In genomic region chrX:11325175-11325768, dm6 we compare ENCODE assay signal across 2 fruit fly cellular contexts.
TF ChIP-seq lines count a peak whose summit lies in the region.

Gene Gapvd1, plus strand, starts transcription at chrX:11325385.

TF ChIP-seq in whole organism, embryonic, 481 proteins besides CTCF, POLR2A, EP300 and RAD21 (continued from another document and continues in another):
- TF ChIP-seq CG12769 (tag; optimal IDR thresholded peaks at IDR 0.05; lab: Kevin White, UChicago) (peak; percentile 34), Nf-YC (tag; optimal IDR thresholded peaks at IDR 0.05; lab: Kevin White, UChicago) (peak; percentile 11), dpn (GFP tag; optimal IDR thresholded peaks at IDR 0.05; lab: Kevin White, UChicago) (peak; percentile 10 to 20), nerfin-2 (GFP tag; IDR thresholded peaks at IDR 0.05; lab: Robert Waterston, UW; ENCODE audit: partially characterized antibody) (peak; percentile 80), vvl (GFP tag; IDR thresholded peaks at IDR 0.05; lab: Robert Waterston, UW) (peak; percentile 33; the same call in 1 of the 2 replicates), CG9609 (GFP tag; optimal IDR thresholded peaks at IDR 0.05; lab: Kevin White, UChicago) (peak; percentile 13), Max (GFP tag; optimal IDR thresholded peaks at IDR 0.05; lab: Kevin White, UChicago) (peak; percentile 10), Six4 (GFP tag; optimal IDR thresholded peaks at IDR 0.05; lab: Kevin White, UChicago) (no peak), CG15011 (GFP tag; optimal IDR thresholded peaks at IDR 0.05; lab: Kevin White, UChicago) (no peak), Dref (GFP tag; IDR thresholded peaks at IDR 0.05; lab: Robert Waterston, UW) (peak; percentile 94), CG42726 (GFP tag; IDR thresholded peaks at IDR 0.05; lab: Robert Waterston, UW; ENCODE audit: partially characterized antibody) (peak; percentile 87), abd-A (tag; optimal IDR thresholded peaks at IDR 0.05; lab: Kevin White, UChicago) (peak; percentile 8), Fer3 (tag; optimal IDR thresholded peaks at IDR 0.05; lab: Kevin White, UChicago) (no peak), CG12391 (tag; optimal IDR thresholded peaks at IDR 0.05; lab: Kevin White, UChicago) (peak; percentile 9), CG3995 (GFP tag; optimal IDR thresholded peaks at IDR 0.05; lab: Kevin White, UChicago) (no peak), CG4360 (GFP tag; IDR thresholded peaks at IDR 0.05; lab: Robert Waterston, UW) (peak; percentile 93), vfl (GFP tag; optimal IDR thresholded peaks at IDR 0.05; lab: Kevin White, UChicago) (no peak), mam (GFP tag; optimal IDR thresholded peaks at IDR 0.05; lab: Kevin White, UChicago) (peak; percentile 16), ase (GFP tag; IDR thresholded peaks at IDR 0.05; lab: Robert Waterston, UW) (no peak), crp (GFP tag; optimal IDR thresholded peaks at IDR 0.05; lab: Kevin White, UChicago) (peak in 1 of 2 experiments; percentile 88), CG8089 (GFP tag; optimal IDR thresholded peaks at IDR 0.05; lab: Kevin White, UChicago) (no peak), CG1792 (GFP tag; optimal IDR thresholded peaks at IDR 0.05; lab: Kevin White, UChicago) (no peak), wor (GFP tag; IDR thresholded peaks at IDR 0.05; lab: Robert Waterston, UW) (no peak), zfh2 (GFP tag; optimal IDR thresholded peaks at IDR 0.05; lab: Kevin White, UChicago) (peak; percentile 8), tna (GFP tag; IDR thresholded peaks at IDR 0.05; lab: Robert Waterston, UW; ENCODE audit: partially characterized antibody) (peak; percentile 80), CG31224 (GFP tag; IDR thresholded peaks at IDR 0.05; lab: Robert Waterston, UW) (no peak), Bgb (GFP tag; IDR thresholded peaks at IDR 0.05; lab: Robert Waterston, UW; ENCODE audit: partially characterized antibody) (peak; percentile 89), HLH4C (GFP tag; IDR thresholded peaks at IDR 0.05; lab: Robert Waterston, UW; ENCODE audit: partially characterized antibody) (peak; percentile 88), CG8944 (GFP tag; optimal IDR thresholded peaks at IDR 0.05; lab: Kevin White, UChicago) (no peak), CG17802 (tag; optimal IDR thresholded peaks at IDR 0.05; lab: Kevin White, UChicago) (no peak), nerfin-1 (tag; optimal IDR thresholded peaks at IDR 0.05; lab: Kevin White, UChicago) (no peak), CG12659 (GFP tag; optimal IDR thresholded peaks at IDR 0.05; lab: Kevin White, UChicago) (peak; percentile 35), CG13894 (tag; optimal IDR thresholded peaks at IDR 0.05; lab: Kevin White, UChicago) (peak; percentile 4), E2f1 (GFP tag; IDR thresholded peaks at IDR 0.05; lab: Robert Waterston, UW) (0 out of 2 replicates have a peak, but pooled peaks have one; percentile 21), CG8924 (tag; optimal IDR thresholded peaks at IDR 0.05; lab: Kevin White, UChicago) (peak; percentile 47), CG32772 (GFP tag; IDR thresholded peaks at IDR 0.05; lab: Robert Waterston, UW) (no peak), CG1603 (tag; optimal IDR thresholded peaks at IDR 0.05; lab: Kevin White, UChicago) (peak; percentile 60), CG13624 (GFP tag; optimal IDR thresholded peaks at IDR 0.05; lab: Kevin White, UChicago) (peak; percentile 36), CG11456 (GFP tag; IDR thresholded peaks at IDR 0.05; lab: Robert Waterston, UW) (peak; percentile 31; the same call in 1 of the 3 replicates), CG2712 (tag; optimal IDR thresholded peaks at IDR 0.05; lab: Kevin White, UChicago) (peak; percentile 9), Hsf (GFP tag; optimal IDR thresholded peaks at IDR 0.05; lab: Kevin White, UChicago) (no peak), CG6272 (GFP tag; IDR thresholded peaks at IDR 0.05; lab: Robert Waterston, UW) (peak; percentile 49; the same call in 1 of the 2 replicates), inv (GFP tag; IDR thresholded peaks at IDR 0.05; lab: Robert Waterston, UW; ENCODE audit: partially characterized antibody) (peak; percentile 72), Dll (GFP tag; IDR thresholded peaks at IDR 0.05; lab: Robert Waterston, UW; ENCODE audit: partially characterized antibody) (peak; percentile 82), sisA (GFP tag; IDR thresholded peaks at IDR 0.05; lab: Robert Waterston, UW) (no peak), Doc3 (GFP tag; IDR thresholded peaks at IDR 0.05; lab: Robert Waterston, UW; ENCODE audit: partially characterized antibody) (peak; percentile 75), CG13287 (GFP tag; IDR thresholded peaks at IDR 0.05; lab: Robert Waterston, UW; ENCODE audit: partially characterized antibody) (peak; percentile 85), her (GFP tag; optimal IDR thresholded peaks at IDR 0.05; lab: Kevin White, UChicago) (peak; percentile 25), CG11085 (GFP tag; IDR thresholded peaks at IDR 0.05; lab: Robert Waterston, UW) (no peak), CG3847 (GFP tag; IDR thresholded peaks at IDR 0.05; lab: Robert Waterston, UW) (0 out of 2 replicates have a peak, but pooled peaks have one; percentile 15), CG3163 (GFP tag; optimal IDR thresholded peaks at IDR 0.05; lab: Kevin White, UChicago) (peak; percentile 2), Mes4 (GFP tag; optimal IDR thresholded peaks at IDR 0.05; lab: Kevin White, UChicago) (no peak), CG2129 (GFP tag; IDR thresholded peaks at IDR 0.05; lab: Robert Waterston, UW; ENCODE audit: partially characterized antibody) (peak; percentile 43; the same call in 1 of the 2 replicates), ato (GFP tag; IDR thresholded peaks at IDR 0.05; lab: Robert Waterston, UW; ENCODE audit: partially characterized antibody) (peak; percentile 82), CG16813 (GFP tag; IDR thresholded peaks at IDR 0.05; lab: Robert Waterston, UW; ENCODE audit: partially characterized antibody) (peak; percentile 84), ci (GFP tag; IDR thresholded peaks at IDR 0.05; lab: Robert Waterston, UW) (peak; percentile 11; the same call in 1 of the 3 replicates), CG4730 (GFP tag; IDR thresholded peaks at IDR 0.05; lab: Robert Waterston, UW) (no peak), MBD-R2 (GFP tag; IDR thresholded peaks at IDR 0.05; lab: Robert Waterston, UW) (peak; percentile 86), Sry-δ (GFP tag; optimal IDR thresholded peaks at IDR 0.05; lab: Kevin White, UChicago) (peak; percentile 92), CG15514 (GFP tag; optimal IDR thresholded peaks at IDR 0.05; lab: Kevin White, UChicago) (peak; percentile 67), CG3281 (GFP tag; optimal IDR thresholded peaks at IDR 0.05; lab: Kevin White, UChicago) (no peak), CG30020 (tag; optimal IDR thresholded peaks at IDR 0.05; lab: Kevin White, UChicago) (peak; percentile 20), zf30C (GFP tag; optimal IDR thresholded peaks at IDR 0.05; lab: Kevin White, UChicago) (no peak)

TF ChIP-seq in whole organism, prepupa, 60 proteins besides CTCF, POLR2A, EP300 and RAD21 (continued from another document):
- no peak for TF ChIP-seq Sox15 (GFP tag; optimal IDR thresholded peaks at IDR 0.05; lab: Kevin White, UChicago)
- TF ChIP-seq dac (GFP tag; optimal IDR thresholded peaks at IDR 0.05; lab: Kevin White, UChicago), result no peak
- TF ChIP-seq cyc (GFP tag; optimal IDR thresholded peaks at IDR 0.05; lab: Kevin White, UChicago), result no peak
- TF ChIP-seq OdsH (GFP tag; optimal IDR thresholded peaks at IDR 0.05; lab: Kevin White, UChicago), result peak; percentile 0
- no peak for TF ChIP-seq CG31627 (GFP tag; optimal IDR thresholded peaks at IDR 0.05; lab: Kevin White, UChicago)
- TF ChIP-seq Met (GFP tag; optimal IDR thresholded peaks at IDR 0.05; lab: Kevin White, UChicago), result peak; percentile 23
- no peak for TF ChIP-seq CG6854 (GFP tag; optimal IDR thresholded peaks at IDR 0.05; lab: Kevin White, UChicago)
- no peak for TF ChIP-seq CG7368 (GFP tag; optimal IDR thresholded peaks at IDR 0.05; lab: Kevin White, UChicago)
- TF ChIP-seq CG4318 (GFP tag; optimal IDR thresholded peaks at IDR 0.05; lab: Kevin White, UChicago), result no peak
- TF ChIP-seq Eip93F (GFP tag; optimal IDR thresholded peaks at IDR 0.05; lab: Kevin White, UChicago), result no peak
- TF ChIP-seq Hr38 (GFP tag; optimal IDR thresholded peaks at IDR 0.05; lab: Kevin White, UChicago), result no peak
- TF ChIP-seq ss (GFP tag; optimal IDR thresholded peaks at IDR 0.05; lab: Kevin White, UChicago), result peak in 1 of 2 experiments; percentile 40
- no peak for TF ChIP-seq lz (GFP tag; optimal IDR thresholded peaks at IDR 0.05; lab: Kevin White, UChicago)
- no peak for TF ChIP-seq Ets96B (tag; optimal IDR thresholded peaks at IDR 0.05; lab: Kevin White, UChicago)
- TF ChIP-seq CG15336 (GFP tag; IDR thresholded peaks at IDR 0.05; lab: Robert Waterston, UW), result no peak
- TF ChIP-seq CG8632 (GFP tag; optimal IDR thresholded peaks at IDR 0.05; lab: Kevin White, UChicago), result no peak
- TF ChIP-seq topi (GFP tag; optimal IDR thresholded peaks at IDR 0.05; lab: Kevin White, UChicago), result no peak
- no peak for TF ChIP-seq Smox (GFP tag; optimal IDR thresholded peaks at IDR 0.05; lab: Kevin White, UChicago)
- no peak for TF ChIP-seq CG11902 (GFP tag; optimal IDR thresholded peaks at IDR 0.05; lab: Kevin White, UChicago)
- TF ChIP-seq Blimp-1 (GFP tag; optimal IDR thresholded peaks at IDR 0.05; lab: Kevin White, UChicago), result no peak
- TF ChIP-seq CG3032 (tag; optimal IDR thresholded peaks at IDR 0.05; lab: Kevin White, UChicago), result no peak
- no peak for TF ChIP-seq CG16779 (tag; optimal IDR thresholded peaks at IDR 0.05; lab: Kevin White, UChicago)
- no peak for TF ChIP-seq CG10631 (GFP tag; optimal IDR thresholded peaks at IDR 0.05; lab: Kevin White, UChicago)
- TF ChIP-seq CG9139 (GFP tag; optimal IDR thresholded peaks at IDR 0.05; lab: Kevin White, UChicago), result no peak
- no peak for TF ChIP-seq CG3919 (GFP tag; optimal IDR thresholded peaks at IDR 0.05; lab: Kevin White, UChicago)
- TF ChIP-seq salr (GFP tag; optimal IDR thresholded peaks at IDR 0.05; lab: Kevin White, UChicago), result no peak
- TF ChIP-seq Hr4 (GFP tag; optimal IDR thresholded peaks at IDR 0.05; lab: Kevin White, UChicago), result no peak
- peak; percentile 2 for TF ChIP-seq CG1621 (tag; optimal IDR thresholded peaks at IDR 0.05; lab: Kevin White, UChicago)
- no peak for TF ChIP-seq eg (GFP tag; IDR thresholded peaks at IDR 0.05; lab: Robert Waterston, UW)
- TF ChIP-seq fd59A (GFP tag; optimal IDR thresholded peaks at IDR 0.05; lab: Kevin White, UChicago), result no peak
- no peak for TF ChIP-seq acj6 (GFP tag; optimal IDR thresholded peaks at IDR 0.05; lab: Kevin White, UChicago)
- no peak for TF ChIP-seq vri (GFP tag; optimal IDR thresholded peaks at IDR 0.05; lab: Kevin White, UChicago)
- peak; percentile 24 for TF ChIP-seq esn (GFP tag; optimal IDR thresholded peaks at IDR 0.05; lab: Kevin White, UChicago)
- TF ChIP-seq CG11294 (GFP tag; IDR thresholded peaks at IDR 0.05; lab: Robert Waterston, UW), result no peak
- no peak for TF ChIP-seq CG6792 (GFP tag; optimal IDR thresholded peaks at IDR 0.05; lab: Kevin White, UChicago)
- no peak for TF ChIP-seq CG10669 (GFP tag; optimal IDR thresholded peaks at IDR 0.05; lab: Kevin White, UChicago)
- TF ChIP-seq Hr39 (GFP tag; optimal IDR thresholded peaks at IDR 0.05; lab: Kevin White, UChicago), result no peak
- TF ChIP-seq CG6163 (GFP tag; IDR thresholded peaks at IDR 0.05; lab: Robert Waterston, UW), result no peak
- TF ChIP-seq Eip78C (GFP tag; lab: Kevin White, UChicago), result peak; percentile 60
